Fruit fly (Drosophila melanogaster) whole organism, adult: ENCODE measurements around the gene Hsp22.

Experiments
- CG12768 ChIP-seq: fragments of 200-800 bp; sonication (Bioruptor generic); optimal IDR thresholded peaks from 2 replicates; lab custom pipeline; 2017; ENCODE audit warnings: missing biosample characterization, missing genetic modification characterization, mild to moderate bottlenecking, moderate library complexity, missing genetic modification reagents
- CG14711 ChIP-seq: fragments of 200-800 bp; sonication (Bioruptor generic); optimal IDR thresholded peaks from 2 replicates; lab custom pipeline; 2018; ENCODE audit warnings: missing biosample characterization, mild to moderate bottlenecking, missing genetic modification characterization, moderate library complexity
- CG7101 ChIP-seq: fragments of 200-800 bp; sonication (Bioruptor generic); optimal IDR thresholded peaks from 2 replicates; lab custom pipeline; 2018; ENCODE audit warnings: missing biosample characterization, mild to moderate bottlenecking, missing genetic modification characterization, moderate library complexity
- Clk ChIP-seq: fragments of 200-800 bp; sonication (Bioruptor generic); optimal IDR thresholded peaks from 2 replicates; lab custom pipeline; 2017; ENCODE audit warnings: missing biosample characterization, missing genetic modification characterization
- Crg-1 ChIP-seq: fragments of 200-800 bp; sonication (Bioruptor generic); optimal IDR thresholded peaks from 2 replicates; lab custom pipeline; 2016; ENCODE audit warnings: missing biosample characterization, missing genetic modification characterization

DNA sequence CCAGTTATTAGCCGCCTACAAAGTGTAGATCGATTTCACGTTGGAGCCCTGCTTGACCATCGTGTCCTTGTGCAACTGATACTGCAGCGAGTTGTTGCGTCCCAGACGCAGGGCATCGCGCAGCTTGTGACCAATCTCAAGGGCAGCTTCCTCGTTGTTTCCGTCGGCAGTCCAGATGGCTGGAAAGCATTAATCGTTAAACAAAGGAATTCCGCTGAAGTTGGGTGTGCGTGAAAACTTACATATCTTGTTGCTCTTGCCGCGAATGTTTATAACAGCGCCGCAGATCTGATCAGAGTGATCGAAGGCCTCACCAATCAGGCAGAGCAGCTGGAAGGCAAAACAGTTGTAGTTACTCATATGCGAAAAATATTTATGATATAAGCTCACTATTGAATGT, 27.1 kb downstream of the Hsp22 start:
- TF ChIP-seq CG14711 (no peak), CG7101 (tag; lab: Kevin White, UChicago) (no peak), Crg-1 (GFP tag; lab: Kevin White, UChicago) (no peak), CG12768 (GFP tag; lab: Kevin White, UChicago) (no peak), Clk (GFP tag; lab: Kevin White, UChicago) (no peak)
